Worm (Caenorhabditis elegans) whole organism, L4/young adult: Measurements from ENCODE around the gene cct-3.

Experiments
- W03F9.2 ChIP-seq: fragments of 150-350 bp; optimal IDR thresholded peaks from 2 replicates; lab custom pipeline; 2014; ENCODE audit warnings: missing biosample characterization, missing genetic modification characterization
- dao-5 ChIP-seq: sonication (generic microtip); optimal IDR thresholded peaks from 2 replicates; lab custom pipeline; 2016; ENCODE audit warnings: missing genotype, missing genetic modification characterization, moderate library complexity, missing compliant biosample characterization
- him-1 ChIP-seq: sonication (generic microtip); optimal IDR thresholded peaks from 2 replicates; lab custom pipeline; 2016; ENCODE audit warnings: missing genotype, missing genetic modification reagents, missing genetic modification characterization, missing compliant biosample characterization

Gene cct-3

DNA sequence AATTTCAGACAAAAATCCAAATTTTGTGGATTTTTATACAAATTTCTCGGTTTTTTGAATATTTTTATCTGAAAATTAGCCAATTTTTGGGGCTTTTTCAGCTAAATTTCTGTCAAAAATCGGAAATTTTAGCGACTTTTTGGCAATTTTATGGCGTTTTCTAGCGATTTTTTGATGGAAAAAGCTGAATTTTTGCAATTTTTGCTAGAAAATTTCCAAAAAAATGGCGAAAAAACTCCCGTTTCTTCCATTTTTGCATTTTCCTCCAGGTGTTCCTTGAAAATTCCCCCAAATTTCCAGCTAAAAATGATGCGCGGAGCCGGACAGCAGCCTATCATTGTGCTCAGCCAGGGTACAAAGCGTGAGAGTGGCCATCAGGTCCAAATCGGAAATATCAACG lies at the start of gene cct-3:
Gene cct-3 (plus strand): TSS at position 301 of the 400 bp plus-strand sequence.
- TF ChIP-seq W03F9.2, result no peak
- TF ChIP-seq him-1 (tag; lab: Kevin White, UChicago), result no peak

DNA sequence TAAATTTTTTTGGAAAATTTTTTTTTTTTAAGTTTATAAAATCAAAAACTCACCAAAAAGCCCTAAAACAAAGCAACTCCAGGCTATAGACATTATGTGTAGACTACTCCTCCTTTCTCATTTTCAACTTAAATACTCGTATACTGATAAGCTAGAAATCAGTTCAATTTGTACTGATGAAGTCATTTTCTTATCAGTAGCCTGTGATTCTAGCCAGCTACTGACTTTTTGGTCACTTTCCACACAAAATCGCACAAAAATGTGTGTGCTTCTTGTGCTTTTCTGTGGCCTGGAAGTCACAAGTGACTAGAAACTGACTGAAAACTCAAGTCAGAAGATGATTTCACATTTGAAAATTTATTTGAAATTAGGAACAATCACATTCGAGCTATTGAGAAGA lies 47.0 kb upstream of the cct-3 start, which contains the start of gene gba-2:
Gene gba-2 (minus strand): TSS at position 106 of the 400 bp plus-strand sequence.
- TF ChIP-seq W03F9.2 (no peak), dao-5 (tag; lab: Kevin White, UChicago) (no peak), him-1 (tag; lab: Kevin White, UChicago) (no peak)

DNA sequence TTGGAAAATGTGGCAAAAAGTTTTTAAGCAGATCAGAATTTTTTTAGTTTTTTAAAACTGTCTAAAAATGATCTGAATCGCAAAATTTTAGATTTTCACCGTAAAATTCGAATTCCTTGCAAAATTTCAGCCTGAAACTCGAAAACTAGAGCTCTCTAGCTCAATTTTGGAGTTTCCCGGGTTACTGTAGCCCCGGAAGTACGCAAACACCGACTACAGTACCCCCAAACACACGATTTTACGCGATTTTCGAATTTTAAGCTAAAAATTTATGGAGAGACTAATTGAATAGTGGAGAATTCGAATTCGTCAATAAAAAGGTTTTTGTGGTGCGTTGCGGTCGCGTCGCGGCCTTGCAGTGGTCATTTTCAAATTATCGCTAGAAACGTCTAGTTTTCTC lies 46.6 kb upstream of the cct-3 start:
- no peak for TF ChIP-seq W03F9.2
- no peak for TF ChIP-seq him-1 (tag; lab: Kevin White, UChicago)
- no peak for TF ChIP-seq dao-5 (tag; lab: Kevin White, UChicago)

DNA sequence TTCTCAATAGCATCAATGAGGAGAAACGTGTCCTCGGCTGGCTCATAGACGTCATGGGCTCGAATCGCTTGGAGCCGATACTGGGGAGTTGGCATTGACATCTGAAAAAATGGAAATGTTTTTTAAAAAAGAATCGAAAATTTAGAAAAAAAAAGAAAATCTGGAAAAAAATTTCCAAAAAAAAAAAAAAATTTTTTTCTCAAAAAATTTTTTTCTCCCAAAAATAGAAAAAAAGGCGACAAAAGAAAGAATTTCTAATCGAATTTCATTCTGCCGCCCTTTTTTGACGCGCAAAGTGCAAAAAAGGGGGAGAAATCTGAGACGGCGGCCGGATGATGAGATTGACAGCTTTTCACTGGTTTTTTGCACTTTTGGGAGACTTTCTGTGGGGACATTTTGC lies 44.0 kb upstream of the cct-3 start, which contains the start of gene mtq-2:
Gene mtq-2 (minus strand): TSS at position 101 of the 400 bp plus-strand sequence.
- TF ChIP-seq W03F9.2 (no peak), him-1 (tag; lab: Kevin White, UChicago) (no peak), dao-5 (tag; lab: Kevin White, UChicago) (no peak)

DNA sequence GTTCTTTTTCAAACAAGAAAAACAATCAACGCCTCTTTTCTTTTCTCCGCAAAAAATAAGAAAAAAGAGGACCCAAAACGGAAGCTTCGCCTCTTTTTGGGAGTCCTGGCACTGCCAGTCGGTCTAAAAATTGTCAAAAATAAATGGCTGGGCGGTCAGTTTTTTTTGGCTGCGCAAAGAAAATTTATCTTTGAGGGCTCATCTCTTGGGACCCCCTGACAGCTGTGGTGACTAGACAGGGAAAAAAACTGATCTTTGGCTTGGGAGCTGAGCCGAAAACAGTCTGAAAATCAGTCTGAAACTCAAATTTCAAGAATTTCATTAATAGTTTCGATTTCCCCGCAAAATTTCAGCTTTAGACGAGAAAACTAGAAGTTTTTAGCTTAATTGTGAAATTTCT lies 42.8 kb upstream of the cct-3 start:
- no peak for TF ChIP-seq him-1 (tag; lab: Kevin White, UChicago)
- no peak for TF ChIP-seq dao-5 (tag; lab: Kevin White, UChicago)
- no peak for TF ChIP-seq W03F9.2

DNA sequence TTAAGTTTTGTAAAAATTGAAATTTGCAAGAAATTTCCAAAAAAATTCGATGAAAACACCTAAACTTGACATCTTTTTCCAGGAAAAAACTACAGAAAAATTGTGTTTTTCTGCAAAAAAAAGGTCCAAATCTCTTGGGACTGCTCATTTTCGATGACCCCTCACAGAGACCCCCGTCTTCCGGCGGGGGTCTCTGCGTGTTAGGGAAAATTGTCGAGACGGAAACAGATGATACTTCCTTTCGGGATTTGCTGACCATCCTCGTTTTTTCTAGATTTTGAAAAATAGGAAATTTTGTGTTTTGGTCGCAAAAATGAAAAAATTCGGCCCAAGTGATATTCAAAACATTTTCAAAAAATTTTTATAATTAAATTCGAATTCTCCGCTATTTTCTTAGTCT lies 42.0 kb upstream of the cct-3 start:
- TF ChIP-seq him-1 (tag; lab: Kevin White, UChicago), result no peak
- no peak for TF ChIP-seq W03F9.2
- no peak for TF ChIP-seq dao-5 (tag; lab: Kevin White, UChicago)

DNA sequence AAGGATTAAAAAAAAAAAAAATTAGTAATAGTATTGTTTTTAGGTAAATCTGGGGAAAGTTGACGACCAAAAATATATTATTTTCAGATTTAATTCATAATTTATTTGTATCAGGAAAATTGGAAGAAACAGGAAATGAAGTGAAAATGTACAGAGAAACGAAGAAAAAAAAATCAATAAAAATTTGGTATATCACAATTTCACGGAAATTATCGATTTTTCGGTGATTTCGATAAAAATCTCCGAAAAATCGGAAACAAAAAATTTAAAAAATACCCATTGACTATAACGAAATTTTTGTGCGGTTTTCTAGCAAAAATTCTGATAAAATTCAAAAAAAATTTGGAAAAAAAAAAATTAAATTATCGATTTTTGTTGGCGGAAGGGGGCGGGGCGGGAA lies 41.1 kb upstream of the cct-3 start:
- no peak for TF ChIP-seq dao-5 (tag; lab: Kevin White, UChicago)

DNA sequence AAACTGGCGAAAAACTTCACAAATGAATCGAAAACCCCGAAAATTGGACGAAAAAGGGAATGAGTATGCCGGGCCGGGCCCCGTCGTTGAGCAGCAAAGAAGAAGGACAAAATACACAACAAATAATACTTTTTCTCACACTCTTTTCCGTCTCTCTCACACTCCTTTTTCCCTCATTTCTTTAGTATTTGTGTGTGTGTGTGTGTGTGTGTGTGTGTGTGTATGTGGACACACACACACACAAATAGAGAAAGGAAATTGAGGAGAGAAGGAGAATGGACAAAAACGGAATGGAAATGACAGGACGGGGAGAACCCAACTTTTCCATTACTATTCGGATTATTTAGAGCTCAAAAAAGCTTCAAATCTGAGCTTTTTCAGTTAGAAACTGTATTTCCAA lies 37.8 kb upstream of the cct-3 start:
- TF ChIP-seq dao-5 (tag; lab: Kevin White, UChicago) (no peak), W03F9.2 (no peak), him-1 (tag; lab: Kevin White, UChicago) (no peak)

DNA sequence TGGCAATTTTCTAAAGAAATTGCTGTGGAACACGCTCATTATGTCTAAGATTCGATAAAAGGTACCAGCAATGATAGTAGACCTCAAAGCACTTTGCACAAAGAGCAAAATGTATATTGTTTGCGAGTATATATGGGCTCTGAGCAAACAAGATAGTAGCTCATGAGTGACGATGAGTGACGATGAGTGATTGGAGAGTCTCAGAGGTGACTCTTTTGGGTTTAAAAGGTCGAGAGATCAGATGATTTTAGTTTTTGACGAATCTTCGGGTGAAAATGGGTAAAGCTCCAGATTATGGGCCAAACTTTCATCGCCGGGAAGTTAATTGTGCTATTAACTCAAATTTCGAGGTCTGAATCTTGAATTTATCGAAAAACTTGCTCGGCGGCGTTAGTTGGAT lies 36.6 kb upstream of the cct-3 start:
- TF ChIP-seq W03F9.2 (no peak), dao-5 (tag; lab: Kevin White, UChicago) (no peak), him-1 (tag; lab: Kevin White, UChicago) (no peak)

DNA sequence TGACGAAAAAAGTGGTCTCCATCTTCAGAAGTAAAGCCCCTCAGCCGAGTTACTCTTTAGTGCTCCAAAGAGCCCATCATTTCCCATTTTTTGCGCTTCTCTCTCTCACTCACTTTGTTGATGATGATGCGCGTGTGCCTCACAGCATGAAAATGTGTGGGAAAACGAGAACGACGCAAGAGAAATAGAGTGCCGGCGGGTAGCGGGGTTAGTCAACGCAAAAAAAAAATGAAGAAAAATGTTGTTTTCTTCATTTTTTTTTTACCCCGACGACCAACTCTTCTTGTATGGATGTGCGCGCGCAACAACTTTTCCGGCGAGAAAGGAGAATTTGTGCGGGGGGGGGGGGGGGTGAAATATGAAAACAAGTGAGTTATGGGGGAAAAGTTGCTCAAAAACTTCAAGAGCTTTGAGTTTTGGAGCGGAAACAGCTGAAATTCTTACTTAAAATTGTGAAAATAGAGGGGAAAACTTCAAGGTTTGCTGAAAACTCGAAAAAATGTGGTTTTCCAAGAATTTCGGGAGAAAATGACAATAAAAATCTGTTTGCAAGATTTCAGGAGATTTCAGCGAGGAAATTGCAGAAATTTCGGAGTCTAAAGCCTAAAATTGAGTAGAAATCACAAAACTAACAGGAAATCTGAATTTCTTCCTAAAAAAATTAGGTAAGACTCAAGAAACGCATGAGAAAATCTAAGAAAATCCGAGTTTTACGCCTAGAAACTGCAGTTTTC lies 35.6 kb upstream of the cct-3 start, which contains the start of gene C33C12.1:
Gene C33C12.1 (plus strand): TSS at position 684 of the 734 bp plus-strand sequence.
- no peak for TF ChIP-seq W03F9.2
- TF ChIP-seq him-1 (tag; lab: Kevin White, UChicago), result peak; percentile 7

DNA sequence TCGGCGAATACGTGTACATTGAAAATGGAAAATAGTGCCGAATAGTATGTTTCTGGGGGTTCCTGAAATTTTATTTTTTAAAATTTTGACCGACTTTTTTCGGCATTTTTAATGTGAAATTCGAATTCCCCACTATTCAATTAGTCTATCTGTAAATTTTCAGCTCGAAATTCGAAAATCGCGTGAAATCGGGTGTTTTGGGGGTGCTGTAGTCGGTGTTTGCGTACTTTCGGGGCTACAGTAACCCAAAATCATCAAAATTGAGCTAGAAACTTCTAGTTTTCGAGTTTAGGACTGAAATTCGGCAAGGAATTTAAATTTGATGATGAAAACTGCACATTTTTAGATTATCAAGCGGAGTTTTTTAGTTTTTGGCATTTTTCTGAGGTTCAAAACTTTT lies 31.2 kb upstream of the cct-3 start:
- TF ChIP-seq dao-5 (tag; lab: Kevin White, UChicago), result no peak
- no peak for TF ChIP-seq him-1 (tag; lab: Kevin White, UChicago)
- no peak for TF ChIP-seq W03F9.2

DNA sequence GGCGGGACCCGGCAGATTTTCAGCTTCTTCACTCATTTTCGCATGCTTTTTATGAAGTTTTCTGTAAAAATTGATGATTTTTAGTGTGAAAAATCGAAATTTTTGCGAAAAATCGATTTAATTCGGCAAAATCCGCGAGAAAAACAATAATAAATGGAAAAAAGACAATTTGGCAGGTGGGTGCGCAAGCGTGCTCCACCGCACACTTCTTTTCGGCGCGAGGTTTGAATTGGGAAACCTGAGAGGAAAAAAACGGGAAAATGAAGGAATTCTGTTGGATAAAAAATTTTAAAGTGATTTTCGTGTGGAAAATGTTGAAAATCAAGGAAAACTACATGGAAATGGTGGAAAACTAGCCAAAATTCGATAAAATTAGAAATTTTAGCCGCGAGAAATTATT lies 29.3 kb upstream of the cct-3 start, which contains the start of gene Y59C2A.2:
Gene Y59C2A.2 (minus strand): TSS at position 61 of the 400 bp plus-strand sequence.
- TF ChIP-seq him-1 (tag; lab: Kevin White, UChicago) (no peak), W03F9.2 (no peak), dao-5 (tag; lab: Kevin White, UChicago) (no peak)

DNA sequence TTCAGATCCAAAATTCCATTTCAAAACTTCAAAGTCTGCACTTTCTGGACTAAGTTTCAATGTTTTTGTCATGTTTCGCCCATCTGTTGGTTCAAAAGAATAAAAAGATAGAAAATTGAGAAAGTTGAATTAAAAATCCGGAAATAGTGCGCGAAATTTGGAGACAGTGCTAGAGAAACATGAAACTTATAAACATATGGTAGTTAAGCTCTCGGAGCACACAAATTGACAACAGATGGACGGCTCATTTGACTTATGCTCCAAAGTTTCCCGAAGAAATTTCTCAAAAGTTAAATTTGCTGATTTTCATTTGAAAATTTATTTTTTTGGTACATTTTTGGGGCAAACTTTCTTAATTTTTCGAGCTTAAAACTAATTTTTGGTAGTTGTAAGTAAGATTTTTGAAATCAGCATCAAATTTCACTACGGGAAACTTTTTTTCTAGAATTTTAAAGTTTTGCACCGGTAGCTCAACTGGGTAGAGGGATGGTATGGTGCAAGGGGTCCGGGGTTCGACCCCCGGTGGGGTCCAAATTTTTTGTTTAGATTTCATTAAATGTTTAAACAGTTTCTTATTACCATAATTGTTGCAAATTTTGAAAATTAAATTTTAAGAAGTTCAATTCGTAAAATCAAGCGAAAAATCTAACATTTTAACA lies 27.1 kb upstream of the cct-3 start:
- TF ChIP-seq W03F9.2, result no peak

DNA sequence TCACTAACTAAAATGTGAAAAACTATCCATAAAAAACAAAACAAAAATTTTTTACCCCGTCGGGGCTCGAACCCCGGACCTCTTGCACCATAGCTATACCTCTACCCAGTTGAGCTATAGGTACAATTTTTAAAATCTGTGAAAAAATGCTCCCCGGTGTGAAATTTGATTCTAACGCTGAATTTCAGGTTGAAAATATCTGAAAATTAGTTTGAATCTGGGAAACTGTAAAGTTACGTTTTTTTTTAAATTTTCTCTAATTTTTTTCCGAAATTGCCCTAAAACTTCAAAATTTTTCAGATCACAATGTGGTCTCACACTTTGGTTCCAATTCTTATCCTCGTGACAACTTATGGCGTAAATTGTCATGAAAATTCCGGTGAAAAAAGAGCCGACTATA lies 25.5 kb upstream of the cct-3 start, which contains the start of gene Y59C2A.1:
Gene Y59C2A.1 (plus strand): TSS at position 301 of the 400 bp plus-strand sequence.
- TF ChIP-seq W03F9.2, result no peak
- TF ChIP-seq dao-5 (tag; lab: Kevin White, UChicago), result no peak
- no peak for TF ChIP-seq him-1 (tag; lab: Kevin White, UChicago)

DNA sequence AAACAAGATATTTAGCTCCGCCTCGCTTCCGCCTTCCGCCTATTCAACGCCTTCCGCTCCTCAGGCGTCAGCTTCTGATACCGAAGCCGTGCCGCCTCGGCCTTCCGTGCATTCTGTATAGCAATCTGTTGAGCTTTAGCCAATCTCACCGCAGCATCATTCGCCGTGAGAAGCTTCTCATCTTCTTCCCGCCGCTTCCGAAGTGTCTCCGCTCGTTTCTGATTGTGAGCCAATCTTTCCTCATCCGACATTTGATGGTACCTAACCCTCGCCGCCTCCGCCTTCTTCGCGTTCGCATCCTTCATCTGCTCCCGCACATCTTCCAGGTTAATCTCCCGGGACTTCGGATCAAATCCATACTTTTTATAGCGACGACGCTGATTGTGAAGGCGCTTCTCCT lies 17.8 kb upstream of the cct-3 start:
- TF ChIP-seq W03F9.2 (no peak), dao-5 (tag; lab: Kevin White, UChicago) (no peak), him-1 (tag; lab: Kevin White, UChicago) (no peak)
